Fruit fly (Drosophila melanogaster) whole organism, embryonic: ENCODE data around the gene Sec23.

ENCODE experiments used
- ATbp ChIP-seq: fragments of 200-800 bp; sonication (Bioruptor generic); optimal IDR thresholded peaks from 2 replicates; lab custom pipeline; 2017; ENCODE audit warnings: missing biosample characterization, mild to moderate bottlenecking, missing genetic modification characterization, missing genetic modification reagents
- Aef1 ChIP-seq: fragments of 200-800 bp; sonication (Bioruptor generic); IDR thresholded peaks from 3 replicates; pipeline ENCODE4 v1.3.6; 2022; ENCODE audit warnings: missing biosample characterization, missing genetic modification characterization
- Atf-2 ChIP-seq: fragments of 200-800 bp; sonication (Bioruptor generic); optimal IDR thresholded peaks from 2 replicates; lab custom pipeline; 2016; ENCODE audit warnings: missing biosample characterization, missing genetic modification characterization
- CG10274 ChIP-seq: fragments of 200-800 bp; sonication (Bioruptor generic); optimal IDR thresholded peaks from 3 replicates; lab custom pipeline; 2017; ENCODE audit warnings: missing biosample characterization, mild to moderate bottlenecking, missing genetic modification characterization
- CG11093 ChIP-seq: fragments of 200-800 bp; sonication (Bioruptor generic); IDR thresholded peaks from 3 replicates; pipeline ENCODE4 v1.3.6; 2022; ENCODE audit warnings: missing biosample characterization, missing genetic modification characterization
- CG12744 ChIP-seq: fragments of 200-800 bp; sonication (Bioruptor generic); optimal IDR thresholded peaks from 2 replicates; lab custom pipeline; 2016; ENCODE audit warnings: missing biosample characterization, missing genetic modification characterization
- CG12769 ChIP-seq: fragments of 200-800 bp; sonication (Bioruptor generic); optimal IDR thresholded peaks from 2 replicates; lab custom pipeline; 2019; ENCODE audit warnings: missing biosample characterization, mild to moderate bottlenecking, missing genetic modification characterization, moderate library complexity
- CG13296 ChIP-seq: fragments of 200-800 bp; sonication (Bioruptor generic); optimal IDR thresholded peaks from 3 replicates; lab custom pipeline; 2018; ENCODE audit warnings: missing biosample characterization, mild to moderate bottlenecking, missing genetic modification characterization
- CG17186 ChIP-seq: fragments of 200-800 bp; sonication (Bioruptor generic); optimal IDR thresholded peaks from 3 replicates; lab custom pipeline; 2017; ENCODE audit warnings: missing biosample characterization, missing genetic modification reagents, missing genetic modification characterization
- CG17359 ChIP-seq: fragments of 200-800 bp; sonication (Bioruptor generic); optimal IDR thresholded peaks from 3 replicates; lab custom pipeline; 2018; ENCODE audit warnings: missing biosample characterization, mild to moderate bottlenecking, missing genetic modification characterization, moderate library complexity
- CG2116 ChIP-seq: fragments of 200-800 bp; sonication (Bioruptor generic); optimal IDR thresholded peaks from 3 replicates; lab custom pipeline; 2018; ENCODE audit warnings: missing biosample characterization, mild to moderate bottlenecking, missing genetic modification characterization
- CG2875 ChIP-seq: fragments of 200-800 bp; sonication (Bioruptor generic); optimal IDR thresholded peaks from 2 replicates; lab custom pipeline; 2017; ENCODE audit warnings: missing biosample characterization, mild to moderate bottlenecking, missing genetic modification characterization, missing genetic modification reagents
- CG30431 ChIP-seq: fragments of 200-800 bp; sonication (Bioruptor generic); optimal IDR thresholded peaks from 2 replicates; lab custom pipeline; 2017; ENCODE audit warnings: missing biosample characterization, missing genetic modification characterization
- CG31388 ChIP-seq: fragments of 200-800 bp; sonication (Bioruptor generic); optimal IDR thresholded peaks from 2 replicates; lab custom pipeline; 2016; ENCODE audit warnings: missing biosample characterization, missing genetic modification characterization
- CG4617 ChIP-seq: fragments of 200-800 bp; sonication (Bioruptor generic); optimal IDR thresholded peaks from 3 replicates; lab custom pipeline; 2016; ENCODE audit warnings: missing biosample characterization, missing genetic modification characterization, borderline replicate concordance
- CG6791 ChIP-seq: fragments of 200-800 bp; sonication (Bioruptor generic); IDR thresholded peaks from 3 replicates; pipeline ENCODE4 v1.3.6; 2022; ENCODE audit warnings: missing biosample characterization, missing genetic modification characterization; ENCODE audit not compliant: partially characterized antibody
- CG6813 ChIP-seq: fragments of 200-800 bp; sonication (Bioruptor generic); optimal IDR thresholded peaks from 2 replicates; lab custom pipeline; 2017; ENCODE audit warnings: missing biosample characterization, missing genetic modification characterization, mild to moderate bottlenecking, moderate library complexity, missing genetic modification reagents
- CG7987 ChIP-seq: fragments of 200-800 bp; sonication (Bioruptor generic); optimal IDR thresholded peaks from 2 replicates; lab custom pipeline; 2018; ENCODE audit warnings: missing biosample characterization, mild to moderate bottlenecking, missing genetic modification characterization, moderate library complexity
- CG8089 ChIP-seq: fragments of 200-800 bp; sonication (Bioruptor generic); optimal IDR thresholded peaks from 3 replicates; lab custom pipeline; 2016; ENCODE audit warnings: missing biosample characterization, missing genetic modification characterization
- CG9932 ChIP-seq: fragments of 200-800 bp; sonication (Bioruptor generic); IDR thresholded peaks from 2 replicates; pipeline ENCODE4 v1.3.6; 2022; ENCODE audit warnings: missing biosample characterization, missing genetic modification characterization
- E2f1 ChIP-seq: fragments of 200-800 bp; sonication (Bioruptor generic); IDR thresholded peaks from 2 replicates; pipeline ENCODE4 v1.3.6; 2022; ENCODE audit warnings: missing biosample characterization, missing genetic modification characterization
- HmgD ChIP-seq: fragments of 200-800 bp; sonication (Bioruptor generic); optimal IDR thresholded peaks from 3 replicates; lab custom pipeline; 2016; ENCODE audit warnings: missing biosample characterization, missing genetic modification characterization
- Lhr ChIP-seq: fragments of 200-800 bp; sonication (Bioruptor generic); optimal IDR thresholded peaks from 3 replicates; lab custom pipeline; 2017; ENCODE audit warnings: mild to moderate bottlenecking, missing biosample characterization, missing genetic modification reagents, missing genetic modification characterization
- Rx ChIP-seq: fragments of 200-800 bp; sonication (Bioruptor generic); IDR thresholded peaks from 2 replicates; pipeline ENCODE4 v1.3.6; 2022; ENCODE audit warnings: missing biosample characterization, missing genetic modification characterization
- Spps ChIP-seq: fragments of 200-800 bp; sonication (Bioruptor generic); optimal IDR thresholded peaks from 2 replicates; lab custom pipeline; 2018; ENCODE audit warnings: missing biosample characterization, mild to moderate bottlenecking, missing genetic modification characterization
- Trl ChIP-seq, 3 experiments: fragments of >200 bp in 2 of 3; fragments of 200-800 bp in 1 of 3; sonication (Bioruptor generic) in 1 of 3; optimal IDR thresholded peaks; 2 replicates in 1 of 3; 3 replicates in 2 of 3; lab custom pipeline; 2016 to 2017; ENCODE audit warnings: missing biosample characterization in 1 of 3, missing genetic modification characterization in 1 of 3
- abd-A ChIP-seq: fragments of 200-800 bp; sonication (Bioruptor generic); optimal IDR thresholded peaks from 3 replicates; lab custom pipeline; 2019; ENCODE audit warnings: missing biosample characterization, mild to moderate bottlenecking, missing genetic modification characterization, moderate library complexity
- aop ChIP-seq: fragments of 200-800 bp; sonication (Bioruptor generic); IDR thresholded peaks from 2 replicates; pipeline ENCODE4 v1.3.6; 2022; ENCODE audit warnings: missing biosample characterization, missing genetic modification characterization
- ap ChIP-seq: fragments of 200-800 bp; sonication (Bioruptor generic); IDR thresholded peaks from 2 replicates; pipeline ENCODE4 v1.3.6; 2022; ENCODE audit warnings: missing biosample characterization, missing genetic modification characterization
- ato ChIP-seq: fragments of 200-800 bp; sonication (Bioruptor generic); IDR thresholded peaks from 2 replicates; pipeline ENCODE4 v1.3.6; 2022; ENCODE audit warnings: missing biosample characterization, missing genetic modification characterization; ENCODE audit not compliant: partially characterized antibody
- bab2 ChIP-seq: fragments of 200-800 bp; sonication (Bioruptor generic); optimal IDR thresholded peaks from 2 replicates; lab custom pipeline; 2016; ENCODE audit warnings: missing biosample characterization, missing genetic modification characterization
- bigmax ChIP-seq: fragments of 200-800 bp; sonication (Bioruptor generic); optimal IDR thresholded peaks from 2 replicates; lab custom pipeline; 2018; ENCODE audit warnings: missing biosample characterization, mild to moderate bottlenecking, missing genetic modification characterization
- cg ChIP-seq: fragments of 200-800 bp; sonication (Bioruptor generic); optimal IDR thresholded peaks from 3 replicates; lab custom pipeline; 2019; ENCODE audit warnings: missing biosample characterization, mild to moderate bottlenecking, missing genetic modification characterization, moderate library complexity
- chif ChIP-seq, 2 experiments: fragments of 200-800 bp; sonication (Bioruptor generic); optimal IDR thresholded peaks; 3 replicates each; lab custom pipeline; 2016; ENCODE audit warnings: missing biosample characterization in 2 of 2, missing genetic modification characterization in 2 of 2
- chn ChIP-seq: fragments of 200-800 bp; sonication (Bioruptor generic); optimal IDR thresholded peaks from 2 replicates; lab custom pipeline; 2016; ENCODE audit warnings: missing biosample characterization, missing genetic modification characterization
- crol ChIP-seq: fragments of 200-800 bp; sonication (Bioruptor generic); IDR thresholded peaks from 2 replicates; pipeline ENCODE4 v1.3.6; 2022; ENCODE audit warnings: missing biosample characterization, missing genetic modification characterization
- da ChIP-seq: fragments of 200-800 bp; sonication (Bioruptor generic); optimal IDR thresholded peaks from 2 replicates; lab custom pipeline; 2016; ENCODE audit warnings: missing biosample characterization, missing genetic modification characterization
- dpn ChIP-seq, 2 experiments: fragments of 200-800 bp; sonication (Bioruptor generic); optimal IDR thresholded peaks; 3 replicates each; lab custom pipeline; 2016; ENCODE audit warnings: missing biosample characterization in 2 of 2, missing genetic modification characterization in 2 of 2
- kni ChIP-seq: fragments of 200-800 bp; sonication (Bioruptor generic); optimal IDR thresholded peaks from 3 replicates; lab custom pipeline; 2017; ENCODE audit warnings: mild to moderate bottlenecking, missing biosample characterization, missing genetic modification reagents, missing genetic modification characterization
- lmd ChIP-seq: fragments of 200-800 bp; sonication (Bioruptor generic); IDR thresholded peaks from 2 replicates; pipeline ENCODE4 v1.3.6; 2022; ENCODE audit warnings: missing biosample characterization, missing genetic modification characterization
- lov ChIP-seq, 2 experiments: fragments of 200-800 bp in 1 of 2; fragments of >200 bp in 1 of 2; sonication (Bioruptor generic) in 1 of 2; IDR thresholded peaks in 1 of 2; optimal IDR thresholded peaks in 1 of 2; 2 replicates in 1 of 2; 3 replicates in 1 of 2; pipeline versions ENCODE4 v1.3.6 to Lab custom; 2017 to 2022; ENCODE audit warnings: missing biosample characterization in 1 of 2, missing genetic modification characterization in 1 of 2
- mirr ChIP-seq: fragments of 200-800 bp; sonication (Bioruptor generic); optimal IDR thresholded peaks from 3 replicates; lab custom pipeline; 2018; ENCODE audit warnings: missing biosample characterization, mild to moderate bottlenecking, missing genetic modification characterization
- pb ChIP-seq: fragments of 200-800 bp; sonication (Bioruptor generic); optimal IDR thresholded peaks from 3 replicates; lab custom pipeline; 2016; ENCODE audit warnings: missing biosample characterization, missing genetic modification characterization
- slp2 ChIP-seq: fragments of 200-800 bp; sonication (Bioruptor generic); optimal IDR thresholded peaks from 2 replicates; lab custom pipeline; 2016; ENCODE audit warnings: missing biosample characterization, missing genetic modification characterization
- tio ChIP-seq: fragments of 200-800 bp; sonication (Bioruptor generic); optimal IDR thresholded peaks from 2 replicates; lab custom pipeline; 2017; ENCODE audit warnings: missing biosample characterization, missing genetic modification characterization, inconsistent platforms
- toy ChIP-seq: fragments of 200-800 bp; sonication (Bioruptor generic); IDR thresholded peaks from 2 replicates; pipeline ENCODE4 v1.3.6; 2022; ENCODE audit warnings: missing biosample characterization, missing genetic modification characterization
- usp ChIP-seq: fragments of >200 bp; optimal IDR thresholded peaks from 2 replicates; lab custom pipeline; 2017; ENCODE audit warnings: missing biosample characterization, missing genetic modification characterization
- zen ChIP-seq: fragments of 200-800 bp; sonication (Bioruptor generic); optimal IDR thresholded peaks from 3 replicates; lab custom pipeline; 2018; ENCODE audit warnings: missing biosample characterization, mild to moderate bottlenecking, missing genetic modification characterization, moderate library complexity
- zf30C ChIP-seq: fragments of 200-800 bp; sonication (Bioruptor generic); optimal IDR thresholded peaks from 3 replicates; lab custom pipeline; 2018; ENCODE audit warnings: missing biosample characterization, mild to moderate bottlenecking, missing genetic modification characterization

The Sec23 gene

dm6 chr3R:5685269-5686048 lies 36.6 kb downstream of the Sec23 start, which contains the start of the genes Rab23 and plx:
Gene Rab23 (minus strand): TSS chr3R:5685434.
Gene plx (plus strand): TSS chr3R:5685855.
- TF ChIP-seq aop (GFP tag; lab: Robert Waterston, UW) (no peak), CG17359 (tag; lab: Kevin White, UChicago) (no peak), CG2116 (peak; percentile 60), bigmax (GFP tag; lab: Kevin White, UChicago) (no peak), toy (GFP tag; lab: Robert Waterston, UW) (no peak), CG30431 (peak; percentile 11), da (GFP tag; lab: Kevin White, UChicago) (no peak), Spps (tag; lab: Kevin White, UChicago) (no peak), dpn (GFP tag; optimal IDR thresholded peaks at IDR 0.05; lab: Kevin White, UChicago) (no peak), Aef1 (GFP tag; lab: Robert Waterston, UW) (no peak), usp (GFP tag; lab: Kevin White, UChicago) (no peak), lov (optimal IDR thresholded peaks at IDR 0.05; lab: Kevin White, UChicago) (no peak), lov (GFP tag; IDR thresholded peaks at IDR 0.05; lab: Robert Waterston, UW) (no peak), E2f1 (GFP tag; lab: Robert Waterston, UW) (peak; percentile 27; the same call in 1 of the 2 replicates), CG13296 (no peak), CG31388 (GFP tag; lab: Kevin White, UChicago) (no peak), Rx (GFP tag; lab: Robert Waterston, UW) (no peak), cg (GFP tag; lab: Kevin White, UChicago) (no peak), slp2 (GFP tag; lab: Kevin White, UChicago) (no peak), CG7987 (GFP tag; lab: Kevin White, UChicago) (no peak), chn (GFP tag; lab: Kevin White, UChicago) (peak; percentile 32), CG12744 (GFP tag; lab: Kevin White, UChicago) (no peak), pb (GFP tag; lab: Kevin White, UChicago) (no peak), kni (GFP tag; lab: Kevin White, UChicago) (peak; percentile 1), CG6813 (GFP tag; lab: Kevin White, UChicago) (no peak), crol (GFP tag; lab: Robert Waterston, UW) (no peak), CG17186 (GFP tag; lab: Kevin White, UChicago) (peak; percentile 58), zen (tag; lab: Kevin White, UChicago) (no peak), bab2 (no peak), HmgD (GFP tag; lab: Kevin White, UChicago) (no peak), ATbp (GFP tag; lab: Kevin White, UChicago) (no peak), CG12769 (tag; lab: Kevin White, UChicago) (peak; percentile 2), lmd (GFP tag; lab: Robert Waterston, UW) (no peak; the same call in 1 of the 2 replicates), mirr (GFP tag; lab: Kevin White, UChicago) (no peak), CG2875 (GFP tag; lab: Kevin White, UChicago) (no peak), ato (GFP tag; lab: Robert Waterston, UW) (0 out of 2 replicates have a peak, but pooled peaks have one; percentile 26), CG6791 (GFP tag; lab: Robert Waterston, UW) (no peak), abd-A (peak; percentile 65), CG8089 (GFP tag; lab: Kevin White, UChicago) (no peak), Trl (optimal IDR thresholded peaks at IDR 0.05; lab: Kevin White, UChicago) (no peak), Trl (GFP tag; optimal IDR thresholded peaks at IDR 0.05; lab: Kevin White, UChicago) (peak; percentile 19), ap (GFP tag; lab: Robert Waterston, UW) (no peak), zf30C (GFP tag; lab: Kevin White, UChicago) (no peak), CG11093 (no peak), CG9932 (GFP tag; lab: Robert Waterston, UW) (peak; percentile 34), Atf-2 (GFP tag; lab: Kevin White, UChicago) (no peak), chif (GFP tag; optimal IDR thresholded peaks at IDR 0.05; lab: Kevin White, UChicago) (no peak), CG4617 (GFP tag; lab: Kevin White, UChicago) (no peak), tio (GFP tag; lab: Kevin White, UChicago) (no peak), CG10274 (no peak), Lhr (GFP tag; lab: Kevin White, UChicago) (peak; percentile 50)
